Fruit fly (Drosophila melanogaster) whole organism, pupa: ENCODE results near the gene CG17193.

Experiments used
- CG14655 ChIP-seq: fragments of 200-800 bp; sonication (Bioruptor generic); optimal IDR thresholded peaks from 3 replicates; lab custom pipeline; 2017; ENCODE audit warnings: mild to moderate bottlenecking, missing biosample characterization, missing genetic modification reagents, missing genetic modification characterization
- EcR ChIP-seq: fragments of 200-800 bp; sonication (Bioruptor generic); optimal IDR thresholded peaks from 3 replicates; lab custom pipeline; 2019; ENCODE audit warnings: missing biosample characterization, missing genetic modification characterization, mild to moderate bottlenecking, moderate library complexity, missing genetic modification reagents
- Pif1A ChIP-seq: fragments of 200-800 bp; sonication (Bioruptor generic); optimal IDR thresholded peaks from 3 replicates; lab custom pipeline; 2016; ENCODE audit warnings: missing biosample characterization, missing genetic modification characterization
- gl ChIP-seq: fragments of 200-800 bp; sonication (Bioruptor generic); optimal IDR thresholded peaks from 2 replicates; lab custom pipeline; 2018; ENCODE audit warnings: missing biosample characterization, mild to moderate bottlenecking, missing genetic modification characterization

DNA sequence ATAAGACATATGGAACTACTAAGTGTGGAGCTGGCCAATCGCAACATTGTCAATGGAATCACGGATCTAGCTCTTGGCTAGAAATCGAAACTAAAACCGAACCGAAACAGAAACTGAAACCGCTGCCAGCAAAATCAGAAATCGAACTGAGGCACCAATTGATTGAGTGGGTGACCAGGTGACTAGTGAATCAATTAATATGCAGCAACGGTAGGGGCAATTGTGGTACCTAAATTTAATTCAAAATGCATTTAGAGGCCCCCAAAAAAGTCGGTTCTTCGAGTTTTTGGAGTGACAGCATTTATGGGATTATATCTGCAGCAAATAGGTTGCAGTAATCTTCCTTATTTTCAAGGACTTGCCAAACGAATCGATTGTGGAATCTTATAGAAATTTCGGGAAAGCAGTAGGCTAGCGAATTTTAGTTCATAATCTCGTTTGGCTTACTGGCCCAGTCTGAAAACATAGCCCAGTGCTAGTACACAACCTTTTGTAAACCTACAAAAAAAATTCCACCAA is 42.4 kb downstream of the CG17193 start, which contains the start of the genes CG17190 and CG4836:
- TF ChIP-seq gl (tag; lab: Kevin White, UChicago) (no peak), Pif1A (no peak), EcR (GFP tag; lab: Kevin White, UChicago) (no peak), CG14655 (no peak)
